Worm (Caenorhabditis elegans): Measurements from ENCODE around the gene F54B11.10.
A peak's percentile ranks its signal among the peaks of the same experiment; 100 is the strongest.

The F54B11.10 gene

ce11 chrX:13539701-13540100, 42.2 kb upstream of the F54B11.10 start (continued):
- TF ChIP-seq fkh-2 (tag; optimal IDR thresholded peaks at IDR 0.05): no peak

DNA sequence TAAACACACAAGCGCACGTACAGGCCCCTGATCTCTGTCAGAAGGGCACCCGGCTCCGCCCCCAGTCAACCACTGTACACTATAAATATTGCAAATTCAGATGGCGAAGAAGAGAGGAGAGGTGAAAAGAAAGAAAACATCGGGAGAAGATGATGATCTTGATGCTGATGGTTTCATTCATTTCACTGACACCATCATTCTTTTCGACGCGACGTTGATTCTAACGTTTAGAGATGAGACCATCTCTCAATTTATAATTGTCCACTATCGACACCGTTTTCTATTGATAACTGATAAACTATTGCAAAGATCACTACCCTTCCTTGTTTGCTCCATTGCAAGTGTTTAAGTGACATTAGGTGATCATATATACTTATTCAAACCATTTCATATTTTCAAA, 40.6 kb upstream of the F54B11.10 start:
- TF ChIP-seq elt-1 (tag; optimal IDR thresholded peaks at IDR 0.05) (peak; percentile 37), nhr-43 (tag; optimal IDR thresholded peaks at IDR 0.05; ENCODE audit: poor library complexity, severe bottlenecking) (peak; percentile 35), ama-1 (optimal IDR thresholded peaks at IDR 0.05) (peak; percentile 85), snpc-4 (tag; optimal IDR thresholded peaks at IDR 0.05) (no peak), ceh-82 (tag; optimal IDR thresholded peaks at IDR 0.05) (no peak), fkh-2 (tag; optimal IDR thresholded peaks at IDR 0.05) (no peak), elt-3 (tag; optimal IDR thresholded peaks at IDR 0.05) (peak in 1 of 3 experiments; percentile 74), nhr-11 (tag; optimal IDR thresholded peaks at IDR 0.05) (no peak), nhr-23 (tag; optimal IDR thresholded peaks at IDR 0.05) (peak; percentile 29), nhr-25 (tag; optimal IDR thresholded peaks at IDR 0.05) (peak; percentile 24)

DNA sequence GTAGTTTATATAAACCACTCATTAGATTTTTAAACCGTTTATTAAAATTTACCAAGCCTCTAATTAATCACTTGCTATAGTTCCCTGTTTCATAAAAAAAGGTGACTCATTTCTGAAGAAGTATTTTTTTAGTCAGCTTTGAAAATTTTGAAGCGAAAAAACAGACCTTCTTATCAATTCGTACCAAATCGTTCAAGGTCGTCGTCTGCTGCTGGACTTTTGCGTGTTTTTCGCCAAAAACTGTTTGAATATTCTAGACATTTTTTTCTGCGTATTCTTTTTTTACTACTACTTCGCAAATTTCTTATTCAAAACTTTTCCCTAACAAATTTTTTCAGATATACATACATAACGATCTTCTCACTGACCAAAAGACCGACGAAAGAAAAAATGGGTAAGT, 39.7 kb upstream of the F54B11.10 start, which contains the start of gene cah-4:
Gene cah-4, plus strand, starts transcription at position 339 of the 400 bp plus-strand sequence.
- TF ChIP-seq ama-1 (optimal IDR thresholded peaks at IDR 0.05): peak; percentile 94
- no peak for TF ChIP-seq lin-15B (tag; optimal IDR thresholded peaks at IDR 0.05)

- TF ChIP-seq nhr-43 (tag; optimal IDR thresholded peaks at IDR 0.05; ENCODE audit: poor library complexity, severe bottlenecking) (no peak), lin-39 (tag; optimal IDR thresholded peaks at IDR 0.05) (peak; percentile 30), ama-1 (optimal IDR thresholded peaks at IDR 0.05) (peak; percentile 86), nfya-1 (tag; optimal IDR thresholded peaks at IDR 0.05; ENCODE audit: insufficient read depth) (peak; percentile 41), hmg-11 (tag; optimal IDR thresholded peaks at IDR 0.05) (peak; percentile 23), eor-1 (tag; optimal IDR thresholded peaks at IDR 0.05) (no peak), ztf-4 (tag; optimal IDR thresholded peaks at IDR 0.05) (peak; percentile 22)
These were observed 39.2 kb upstream of the F54B11.10 start for ce11 chrX:13542757-13543156.

ce11 chrX:13543350-13543749, 38.6 kb upstream of the F54B11.10 start:
- no peak for TF ChIP-seq pqm-1 (tag; optimal IDR thresholded peaks at IDR 0.05)
- TF ChIP-seq skn-1 (tag; optimal IDR thresholded peaks at IDR 0.05): no peak
- peak; percentile 51 for TF ChIP-seq ama-1 (optimal IDR thresholded peaks at IDR 0.05)
- TF ChIP-seq fos-1 (tag; optimal IDR thresholded peaks at IDR 0.05): no peak

- TF ChIP-seq ama-1 (optimal IDR thresholded peaks at IDR 0.05) (peak; percentile 96), lin-15B (tag; optimal IDR thresholded peaks at IDR 0.05) (no peak), nhr-43 (tag; optimal IDR thresholded peaks at IDR 0.05; ENCODE audit: poor library complexity, severe bottlenecking) (peak; percentile 15)
These were observed 37.3 kb upstream of the F54B11.10 start for ce11 chrX:13544544-13545021.

DNA sequence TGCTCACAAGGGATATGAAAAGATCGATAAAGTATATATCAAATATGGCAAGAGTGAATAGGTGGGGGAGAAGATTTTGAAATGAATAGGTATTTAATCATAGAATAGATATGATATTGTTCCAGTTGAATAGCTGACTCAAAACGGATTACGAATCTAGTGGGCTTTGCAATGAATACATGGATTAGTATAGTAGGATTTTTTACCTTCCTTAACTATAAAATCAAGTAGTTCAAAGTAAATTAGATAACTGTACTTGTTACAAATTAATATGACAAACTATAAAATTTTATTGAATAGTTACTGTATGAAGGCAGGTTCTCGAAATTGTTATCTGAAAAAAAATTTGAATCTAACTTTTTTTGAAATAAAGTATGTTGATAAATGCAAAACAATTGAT, 31.0 kb upstream of the F54B11.10 start, which contains the start of gene odr-1:
Gene odr-1, minus strand, starts transcription at position 101 of the 400 bp plus-strand sequence.
- TF ChIP-seq mdl-1 (tag; optimal IDR thresholded peaks at IDR 0.05) (no peak), fkh-2 (tag; optimal IDR thresholded peaks at IDR 0.05) (no peak), sea-2 (GFP tag; optimal IDR thresholded peaks at IDR 0.05) (no peak), nhr-237 (tag; optimal IDR thresholded peaks at IDR 0.05) (no peak), nhr-43 (tag; optimal IDR thresholded peaks at IDR 0.05; ENCODE audit: poor library complexity, severe bottlenecking) (no peak), ztf-4 (tag; optimal IDR thresholded peaks at IDR 0.05) (no peak), aly-2 (tag; optimal IDR thresholded peaks at IDR 0.05) (no peak), nhr-11 (tag; optimal IDR thresholded peaks at IDR 0.05) (no peak)

ce11 chrX:13555098-13555497, 26.8 kb upstream of the F54B11.10 start:
- TF ChIP-seq nhr-67 (tag; optimal IDR thresholded peaks at IDR 0.05) (no peak), nhr-237 (tag; optimal IDR thresholded peaks at IDR 0.05) (no peak), mdl-1 (tag; optimal IDR thresholded peaks at IDR 0.05) (no peak), nhr-11 (tag; optimal IDR thresholded peaks at IDR 0.05) (peak; percentile 41), nfya-1 (tag; optimal IDR thresholded peaks at IDR 0.05; ENCODE audit: insufficient read depth) (peak; percentile 8), fkh-10 (GFP tag; optimal IDR thresholded peaks at IDR 0.05) (no peak), nhr-28 (tag; optimal IDR thresholded peaks at IDR 0.05) (no peak), lin-39 (tag; optimal IDR thresholded peaks at IDR 0.05) (peak; percentile 14), ceh-9 (tag; optimal IDR thresholded peaks at IDR 0.05) (no peak), ama-1 (optimal IDR thresholded peaks at IDR 0.05) (no peak), zag-1 (tag; optimal IDR thresholded peaks at IDR 0.05) (no peak)

All from whole organism, L3 larva.